Worm (Caenorhabditis elegans) whole organism, mixed stage, embryonic: ENCODE measurements around the gene Y54F10AR.1.

Source experiments
- lin-13 ChIP-seq: fragments of 150-350 bp; optimal IDR thresholded peaks from 2 replicates; lab custom pipeline; 2014; ENCODE audit warnings: missing biosample characterization, missing genetic modification characterization
- pha-4 ChIP-seq: fragments of 150-350 bp; optimal IDR thresholded peaks from 2 replicates; lab custom pipeline; 2018; ENCODE audit warnings: missing biosample characterization, missing genetic modification reagents, missing genetic modification characterization
- sptf-1 ChIP-seq: sonication (generic microtip); optimal IDR thresholded peaks from 2 replicates; lab custom pipeline; 2017; ENCODE audit warnings: mild to moderate bottlenecking, missing genetic modification characterization, moderate library complexity, missing compliant biosample characterization
- ztf-11 ChIP-seq: fragments of 150-350 bp; optimal IDR thresholded peaks from 2 replicates; lab custom pipeline; 2014; ENCODE audit warnings: missing biosample characterization, missing genetic modification characterization

- TF ChIP-seq pha-4 (tag; lab: Kevin White, UChicago) (no peak), lin-13 (no peak), ztf-11 (tag; lab: Kevin White, UChicago) (no peak), sptf-1 (tag; lab: Kevin White, UChicago) (no peak)
Measured at ce11 chrIII:2530313-2530712, 45.2 kb downstream of the Y54F10AR.1 start, which contains the start of gene cone-1.
